Worm (Caenorhabditis elegans) whole organism, late embryonic: Measurements from ENCODE around the gene cest-30.
A peak's percentile ranks its signal among the peaks of the same experiment; 100 is the strongest.

ENCODE experiments used
- C08G9.2 ChIP-seq: sonication (generic microtip); optimal IDR thresholded peaks from 2 replicates; lab custom pipeline; 2016; ENCODE audit warnings: mild to moderate bottlenecking, missing genetic modification characterization, moderate library complexity, missing compliant biosample characterization
- F13H6.1 ChIP-seq: sonication (generic microtip); optimal IDR thresholded peaks from 2 replicates; lab custom pipeline; 2016; ENCODE audit warnings: missing genetic modification characterization, missing compliant biosample characterization
- K09A11.1 ChIP-seq: sonication (generic microtip); optimal IDR thresholded peaks from 2 replicates; lab custom pipeline; 2017; ENCODE audit warnings: antibody characterized with exemption, mild to moderate bottlenecking, missing genetic modification characterization, missing compliant biosample characterization; ENCODE audit not compliant: insufficient read depth
- Y22D7AL.16 ChIP-seq: sonication (generic microtip); optimal IDR thresholded peaks from 2 replicates; lab custom pipeline; 2016; ENCODE audit warnings: missing genetic modification characterization, missing compliant biosample characterization
- ama-1 ChIP-seq: fragments of 150-350 bp; optimal IDR thresholded peaks from 2 replicates; lab custom pipeline; 2014
- ceh-19 ChIP-seq: fragments of 200-800 bp; sonication (Bioruptor generic); optimal IDR thresholded peaks from 2 replicates; lab custom pipeline; 2018; ENCODE audit warnings: mild to moderate bottlenecking, missing genetic modification characterization, missing compliant biosample characterization
- ceh-22 ChIP-seq: sonication (generic microtip); optimal IDR thresholded peaks from 2 replicates; lab custom pipeline; 2017; ENCODE audit warnings: missing biosample characterization, missing genetic modification characterization
- ceh-24 ChIP-seq: sonication (generic microtip); optimal IDR thresholded peaks from 2 replicates; lab custom pipeline; 2016; ENCODE audit warnings: mild to moderate bottlenecking, missing genetic modification characterization, missing compliant biosample characterization
- ceh-30 ChIP-seq: fragments of 150-350 bp; optimal IDR thresholded peaks from 2 replicates; lab custom pipeline; 2014; ENCODE audit warnings: missing biosample characterization, missing genetic modification characterization
- ceh-31 ChIP-seq: sonication (generic microtip); optimal IDR thresholded peaks from 2 replicates; lab custom pipeline; 2016; ENCODE audit warnings: missing genetic modification characterization, missing compliant biosample characterization
- ceh-45 ChIP-seq: fragments of 200-800 bp; sonication (Bioruptor generic); IDR thresholded peaks from 2 replicates; pipeline ENCODE4 v1.3.6; 2022; ENCODE audit warnings: missing genetic modification reagents, missing genetic modification characterization, missing compliant biosample characterization
- che-1 ChIP-seq: sonication (generic microtip); optimal IDR thresholded peaks from 2 replicates; lab custom pipeline; 2016; ENCODE audit warnings: mild to moderate bottlenecking, missing genetic modification characterization, missing compliant biosample characterization
- dve-1 ChIP-seq: sonication (generic microtip); optimal IDR thresholded peaks from 2 replicates; lab custom pipeline; 2017; ENCODE audit warnings: antibody characterized with exemption, mild to moderate bottlenecking, missing genetic modification characterization, missing compliant biosample characterization
- fkh-10 ChIP-seq: fragments of 150-350 bp; optimal IDR thresholded peaks from 2 replicates; lab custom pipeline; 2014; ENCODE audit warnings: missing biosample characterization, missing genetic modification reagents, missing genetic modification characterization
- hlh-15 ChIP-seq: sonication (generic microtip); optimal IDR thresholded peaks from 2 replicates; lab custom pipeline; 2016; ENCODE audit warnings: missing genetic modification characterization, missing compliant biosample characterization
- hlh-6 ChIP-seq: sonication (generic microtip); optimal IDR thresholded peaks from 2 replicates; lab custom pipeline; 2016; ENCODE audit warnings: missing genotype, missing genetic modification characterization, missing compliant biosample characterization
- hlh-8 ChIP-seq: sonication (generic microtip); optimal IDR thresholded peaks from 2 replicates; lab custom pipeline; 2016; ENCODE audit warnings: missing genotype, missing genetic modification characterization, missing compliant biosample characterization
- madf-2 ChIP-seq: sonication (generic microtip); optimal IDR thresholded peaks from 2 replicates; lab custom pipeline; 2017; ENCODE audit warnings: missing genetic modification characterization, missing compliant biosample characterization
- nfya-1 ChIP-seq: sonication (generic microtip); optimal IDR thresholded peaks from 2 replicates; lab custom pipeline; 2017; ENCODE audit warnings: missing genetic modification characterization, mild to moderate bottlenecking, missing compliant biosample characterization, antibody characterized with exemption, moderate library complexity
- nhr-11 ChIP-seq: fragments of 150-350 bp; optimal IDR thresholded peaks from 2 replicates; lab custom pipeline; 2014; ENCODE audit warnings: missing biosample characterization, missing genetic modification characterization
- nhr-232 ChIP-seq: sonication (generic microtip); optimal IDR thresholded peaks from 2 replicates; lab custom pipeline; 2016; ENCODE audit warnings: missing genetic modification characterization, missing compliant biosample characterization
- npax-4 ChIP-seq: sonication (generic microtip); optimal IDR thresholded peaks from 2 replicates; lab custom pipeline; 2016; ENCODE audit warnings: missing genetic modification characterization, missing compliant biosample characterization
- pag-3 ChIP-seq: sonication (generic microtip); optimal IDR thresholded peaks from 2 replicates; lab custom pipeline; 2016; ENCODE audit warnings: missing compliant biosample characterization, missing genetic modification characterization, borderline replicate concordance
- pat-9 ChIP-seq: fragments of 200-800 bp; sonication (Bioruptor generic); optimal IDR thresholded peaks from 2 replicates; lab custom pipeline; 2018; ENCODE audit warnings: mild to moderate bottlenecking, missing genetic modification characterization, moderate library complexity, missing compliant biosample characterization
- pha-2 ChIP-seq: sonication (generic microtip); optimal IDR thresholded peaks from 2 replicates; lab custom pipeline; 2017; ENCODE audit warnings: mild to moderate bottlenecking, missing genetic modification characterization, missing compliant biosample characterization
- pha-4 ChIP-seq: fragments of 150-350 bp; optimal IDR thresholded peaks from 2 replicates; lab custom pipeline; 2018; ENCODE audit warnings: missing biosample characterization, missing genetic modification reagents, missing genetic modification characterization
- ref-2 ChIP-seq: sonication (generic microtip); optimal IDR thresholded peaks from 2 replicates; lab custom pipeline; 2016; ENCODE audit warnings: missing genetic modification characterization, missing compliant biosample characterization
- sox-2 ChIP-seq: fragments of 200-800 bp; sonication (Bioruptor generic); IDR thresholded peaks from 2 replicates; pipeline ENCODE4 v1.3.6; 2022; ENCODE audit warnings: missing genetic modification reagents, missing genetic modification characterization, missing compliant biosample characterization
- tbx-7 ChIP-seq: sonication (generic microtip); optimal IDR thresholded peaks from 2 replicates; lab custom pipeline; 2016; ENCODE audit warnings: missing genotype, missing genetic modification characterization, missing compliant biosample characterization
- ttx-3 ChIP-seq: sonication (generic microtip); optimal IDR thresholded peaks from 2 replicates; lab custom pipeline; 2016; ENCODE audit warnings: missing genetic modification reagents, missing genetic modification characterization, missing compliant biosample characterization
- unc-3 ChIP-seq, 2 experiments: fragments of 200-800 bp in 1 of 2; sonication (Bioruptor generic) in 1 of 2; sonication (generic microtip) in 1 of 2; conservative IDR thresholded peaks in 1 of 2; optimal IDR thresholded peaks in 1 of 2; 2 replicates each; pipeline versions ENCODE4 v1.3.6 to Lab custom; 2016 to 2022; ENCODE audit warnings: missing compliant biosample characterization in 2 of 2, missing genetic modification characterization in 2 of 2, missing genetic modification reagents in 1 of 2
- unc-42 ChIP-seq: sonication (generic microtip); optimal IDR thresholded peaks from 2 replicates; lab custom pipeline; 2016; ENCODE audit warnings: missing genotype, missing genetic modification characterization, missing compliant biosample characterization
- unc-55 ChIP-seq: sonication (generic microtip); optimal IDR thresholded peaks from 2 replicates; lab custom pipeline; 2017; ENCODE audit warnings: missing biosample characterization, missing genetic modification reagents, missing genetic modification characterization
- unc-86 ChIP-seq: sonication (generic microtip); optimal IDR thresholded peaks from 2 replicates; lab custom pipeline; 2016; ENCODE audit warnings: missing genetic modification characterization, missing compliant biosample characterization
- ztf-16 ChIP-seq: sonication (generic microtip); optimal IDR thresholded peaks from 2 replicates; lab custom pipeline; 2017; ENCODE audit warnings: missing genetic modification characterization, missing compliant biosample characterization

Gene cest-30

ce11 chrV:5269024-5269535, 6.2 kb upstream of the cest-30 start, which contains the start of gene penr-1 (continued):
- TF ChIP-seq ceh-30 (tag; lab: Kevin White, UChicago) (no peak), npax-4 (tag; lab: Kevin White, UChicago) (no peak), hlh-15 (no peak), ceh-45 (no peak), hlh-6 (no peak), ceh-19 (GFP tag; lab: Kevin White, UChicago) (no peak), unc-55 (peak; percentile 22), madf-2 (tag; lab: Kevin White, UChicago) (no peak), unc-42 (peak; percentile 64), ttx-3 (no peak), unc-3 (GFP tag; conservative IDR thresholded peaks at IDR 0.05; lab: Robert Waterston, UW) (no peak), unc-3 (tag; optimal IDR thresholded peaks at IDR 0.05; lab: Kevin White, UChicago) (no peak), C08G9.2 (tag; lab: Kevin White, UChicago) (no peak), ref-2 (tag; lab: Kevin White, UChicago) (no peak), fkh-10 (no peak), pha-4 (tag; lab: Kevin White, UChicago) (no peak), sox-2 (GFP tag; lab: Robert Waterston, UW) (no peak), pag-3 (tag; lab: Kevin White, UChicago) (no peak), tbx-7 (no peak), pha-2 (tag; lab: Kevin White, UChicago) (no peak), ama-1 (lab: Kevin White, UChicago) (no peak), hlh-8 (tag; lab: Kevin White, UChicago) (no peak)

DNA sequence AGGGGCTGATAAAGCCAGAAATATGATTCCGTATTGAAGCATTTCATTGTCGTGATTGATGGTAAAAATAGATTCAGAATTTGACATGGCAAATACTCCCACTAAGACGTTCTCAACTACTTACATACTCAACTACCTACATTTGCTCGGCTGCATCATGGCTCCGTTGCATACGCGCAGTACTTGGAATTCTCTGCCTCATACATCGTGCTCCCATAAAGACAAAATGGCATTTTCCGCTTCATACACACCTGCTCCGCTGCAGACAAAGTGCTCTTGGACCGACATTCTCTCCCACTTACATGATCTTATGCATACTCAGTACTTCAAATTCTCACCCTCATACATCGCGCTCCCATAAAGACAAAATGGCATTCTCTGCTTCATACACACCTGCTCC, 2.7 kb upstream of the cest-30 start, which contains the start of the genes srt-69 and B0238.12:
Gene srt-69, minus strand, starts transcription at position 101 of the 400 bp plus-strand sequence.
Gene B0238.12, plus strand, starts transcription at position 264 of the 400 bp plus-strand sequence.
- no peak for TF ChIP-seq nhr-11
- no peak for TF ChIP-seq unc-55
- no peak for TF ChIP-seq sox-2 (GFP tag; lab: Robert Waterston, UW)
- no peak for TF ChIP-seq ceh-31 (tag; lab: Kevin White, UChicago)
- no peak for TF ChIP-seq dve-1
- no peak for TF ChIP-seq ztf-16
- no peak for TF ChIP-seq che-1 (tag; lab: Kevin White, UChicago)
- TF ChIP-seq ceh-19 (GFP tag; lab: Kevin White, UChicago), result no peak
- TF ChIP-seq F13H6.1 (tag; lab: Kevin White, UChicago), result no peak
- TF ChIP-seq K09A11.1 (tag; lab: Kevin White, UChicago), result no peak
- TF ChIP-seq Y22D7AL.16 (tag; lab: Kevin White, UChicago), result no peak
- no peak for TF ChIP-seq unc-42
- no peak for TF ChIP-seq nfya-1 (tag; lab: Kevin White, UChicago)
- no peak for TF ChIP-seq ceh-22 (tag; lab: Kevin White, UChicago)
- no peak for TF ChIP-seq npax-4 (tag; lab: Kevin White, UChicago)

DNA sequence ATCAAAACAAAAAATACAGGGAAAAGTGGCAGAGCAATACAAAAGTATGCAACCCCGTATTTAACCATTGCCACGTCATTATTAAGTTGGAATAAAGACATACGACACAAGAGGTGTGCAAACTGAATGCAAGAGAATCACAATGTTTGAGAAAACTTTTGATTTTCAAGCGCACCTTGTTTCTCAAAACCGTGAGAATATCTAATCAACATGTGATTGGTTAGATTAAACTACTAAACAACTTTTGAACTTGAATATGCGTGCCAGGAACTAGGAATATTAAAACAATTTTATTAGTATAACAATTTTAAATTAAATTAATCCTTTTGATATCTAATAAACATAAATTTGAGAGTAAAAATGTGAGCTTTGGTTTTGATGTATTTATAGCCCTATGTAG, 3.5 kb downstream of the cest-30 start, which contains the start of gene srt-70:
Gene srt-70, minus strand, starts transcription at position 101 of the 400 bp plus-strand sequence.
- no peak for TF ChIP-seq hlh-8 (tag; lab: Kevin White, UChicago)
- TF ChIP-seq ceh-24 (tag; lab: Kevin White, UChicago), result no peak
- TF ChIP-seq ceh-19 (GFP tag; lab: Kevin White, UChicago), result no peak
- TF ChIP-seq nhr-232 (tag; lab: Kevin White, UChicago), result no peak
- no peak for TF ChIP-seq nhr-11
- no peak for TF ChIP-seq unc-3 (GFP tag; conservative IDR thresholded peaks at IDR 0.05; lab: Robert Waterston, UW)
- no peak for TF ChIP-seq unc-3 (tag; optimal IDR thresholded peaks at IDR 0.05; lab: Kevin White, UChicago)
- no peak for TF ChIP-seq unc-86
- no peak for TF ChIP-seq dve-1
- no peak for TF ChIP-seq pat-9 (tag; lab: Kevin White, UChicago)

DNA sequence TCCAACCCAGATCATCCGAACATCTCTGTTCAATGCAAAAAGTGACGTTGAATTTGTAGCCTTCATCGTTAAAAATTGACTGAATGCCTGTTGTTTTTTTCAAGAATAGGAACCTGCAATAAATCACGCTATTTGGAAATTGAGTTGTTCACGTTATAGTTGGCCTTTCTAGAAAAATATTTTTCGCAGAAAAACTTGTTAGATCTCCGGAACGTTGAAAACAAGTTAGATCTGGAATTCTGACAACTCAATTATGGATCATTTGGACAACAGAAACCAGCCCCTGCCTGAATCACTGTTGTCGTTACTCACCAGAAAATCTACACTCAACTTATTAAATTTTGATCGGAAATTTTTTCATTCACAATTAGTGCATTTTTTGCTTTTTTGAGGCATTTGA, 5.5 kb downstream of the cest-30 start, which contains the start of gene srt-67:
Gene srt-67, minus strand, starts transcription at position 101 of the 400 bp plus-strand sequence.
- TF ChIP-seq nhr-11, result no peak
